Worm (Caenorhabditis elegans): ENCODE data around the gene frm-10.

Gene frm-10

DNA sequence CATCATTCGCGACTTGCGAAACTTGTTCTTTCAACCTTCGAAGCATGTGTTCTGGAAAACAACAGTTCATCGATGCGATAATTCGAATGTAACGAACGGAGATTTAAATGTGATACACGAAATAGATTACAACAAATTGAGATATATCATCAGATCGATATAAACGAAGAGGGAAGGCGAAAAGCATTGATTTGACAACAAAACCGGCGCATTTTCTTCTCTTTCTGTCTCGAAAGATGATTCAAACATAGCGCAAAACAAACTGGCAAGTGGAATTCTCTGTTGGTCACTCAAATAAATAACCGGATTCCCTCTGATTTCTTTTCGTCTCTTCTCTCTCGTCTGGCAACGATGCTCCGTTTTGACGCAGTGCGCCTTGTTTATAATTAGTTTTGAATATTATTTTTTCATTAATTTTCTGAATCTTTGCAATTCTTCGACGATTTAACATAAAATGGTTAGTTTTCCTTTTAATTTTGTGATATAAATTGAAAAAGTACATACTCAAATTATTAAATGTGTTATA lies 34.4 kb downstream of the frm-10 start, which contains the start of the genes eea-1 and gut-2 (continued):
- TF ChIP-seq madf-2 (tag; optimal IDR thresholded peaks at IDR 0.05) (no peak), ceh-24 (tag; optimal IDR thresholded peaks at IDR 0.05) (no peak)

DNA sequence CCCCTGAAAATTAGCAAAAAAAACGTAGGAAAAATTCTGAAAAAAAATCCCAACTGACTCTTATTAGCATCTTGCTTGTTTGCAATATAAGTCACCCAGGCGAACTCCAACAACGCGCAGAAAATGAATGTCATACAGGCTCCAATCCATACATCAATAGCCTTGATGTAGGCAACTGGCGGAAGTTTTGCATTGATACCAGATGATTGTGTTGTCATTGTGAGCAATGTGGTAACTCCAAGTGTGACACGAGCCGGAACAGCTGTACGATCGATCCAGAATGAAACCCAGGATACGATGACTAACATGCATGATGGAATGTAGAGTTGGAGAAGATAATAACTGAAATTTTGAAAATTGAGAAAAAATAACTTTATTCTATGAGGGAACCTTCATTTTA lies 36.2 kb downstream of the frm-10 start:
- TF ChIP-seq ahr-1 (tag; optimal IDR thresholded peaks at IDR 0.05), result no peak
- no peak for TF ChIP-seq sdc-2 (tag; optimal IDR thresholded peaks at IDR 0.05)
- no peak for TF ChIP-seq unc-86 (tag; optimal IDR thresholded peaks at IDR 0.05)
- TF ChIP-seq hlh-8 (tag; optimal IDR thresholded peaks at IDR 0.05), result no peak
- TF ChIP-seq sox-4 (tag; optimal IDR thresholded peaks at IDR 0.05), result no peak
- no peak for TF ChIP-seq dve-1 (tag; optimal IDR thresholded peaks at IDR 0.05)
- no peak for TF ChIP-seq zip-5 (tag; optimal IDR thresholded peaks at IDR 0.05)
- TF ChIP-seq K02D7.2 (tag; optimal IDR thresholded peaks at IDR 0.05), result no peak
- TF ChIP-seq ceh-30 (tag; optimal IDR thresholded peaks at IDR 0.05), result no peak
- TF ChIP-seq pros-1 (tag; optimal IDR thresholded peaks at IDR 0.05), result no peak
- TF ChIP-seq madf-2 (tag; optimal IDR thresholded peaks at IDR 0.05), result no peak
- TF ChIP-seq mec-3 (tag; optimal IDR thresholded peaks at IDR 0.05; ENCODE audit: borderline replicate concordance), result no peak
- no peak for TF ChIP-seq Y22D7AL.16 (tag; optimal IDR thresholded peaks at IDR 0.05)
- TF ChIP-seq pha-2 (tag; optimal IDR thresholded peaks at IDR 0.05), result no peak
- TF ChIP-seq ztf-16 (tag; optimal IDR thresholded peaks at IDR 0.05), result no peak
- TF ChIP-seq tbx-2 (tag; optimal IDR thresholded peaks at IDR 0.05), result no peak

DNA sequence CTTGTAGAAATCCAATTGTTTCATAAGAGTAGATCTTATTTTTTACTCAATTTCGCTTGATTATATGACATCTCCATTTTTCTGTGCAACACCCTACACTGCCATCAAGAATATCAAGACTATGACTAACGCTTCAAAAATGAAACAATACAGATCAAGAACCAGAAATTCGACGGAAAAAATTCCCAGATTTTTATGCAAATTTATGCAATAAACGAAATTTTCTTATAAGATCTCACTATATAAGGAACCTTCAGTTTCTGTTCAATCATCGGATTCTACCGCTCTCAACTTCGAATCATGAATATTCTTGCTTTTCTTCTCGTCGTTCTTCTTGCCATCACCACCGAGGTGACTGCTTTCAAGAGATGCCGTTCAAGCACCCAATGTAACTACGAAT lies 43.3 kb downstream of the frm-10 start, which contains the start of gene R11G10.4:
Gene R11G10.4 (plus strand): TSS at position 301 of the 400 bp plus-strand sequence.
- TF ChIP-seq ceh-9 (tag; optimal IDR thresholded peaks at IDR 0.05) (no peak), C38D4.7 (GFP tag; optimal IDR thresholded peaks at IDR 0.05) (no peak), elt-4 (tag; optimal IDR thresholded peaks at IDR 0.05) (no peak), odd-2 (tag; optimal IDR thresholded peaks at IDR 0.05) (no peak), pag-3 (tag; optimal IDR thresholded peaks at IDR 0.05; ENCODE audit: borderline replicate concordance) (no peak), pha-2 (tag; optimal IDR thresholded peaks at IDR 0.05) (no peak), lin-11 (tag; optimal IDR thresholded peaks at IDR 0.05) (no peak), K09A11.1 (tag; optimal IDR thresholded peaks at IDR 0.05; ENCODE audit: insufficient read depth) (no peak)

ce11 chrV:13511618-13512017 lies 48.6 kb downstream of the frm-10 start, which contains the start of gene avr-15:
Gene avr-15 (minus strand): TSS chrV:13511718.
- TF ChIP-seq pros-1 (tag; optimal IDR thresholded peaks at IDR 0.05) (no peak), lin-11 (tag; optimal IDR thresholded peaks at IDR 0.05) (no peak), ahr-1 (tag; optimal IDR thresholded peaks at IDR 0.05) (no peak), nhr-11 (tag; optimal IDR thresholded peaks at IDR 0.05) (no peak), sox-4 (tag; optimal IDR thresholded peaks at IDR 0.05) (no peak)

DNA sequence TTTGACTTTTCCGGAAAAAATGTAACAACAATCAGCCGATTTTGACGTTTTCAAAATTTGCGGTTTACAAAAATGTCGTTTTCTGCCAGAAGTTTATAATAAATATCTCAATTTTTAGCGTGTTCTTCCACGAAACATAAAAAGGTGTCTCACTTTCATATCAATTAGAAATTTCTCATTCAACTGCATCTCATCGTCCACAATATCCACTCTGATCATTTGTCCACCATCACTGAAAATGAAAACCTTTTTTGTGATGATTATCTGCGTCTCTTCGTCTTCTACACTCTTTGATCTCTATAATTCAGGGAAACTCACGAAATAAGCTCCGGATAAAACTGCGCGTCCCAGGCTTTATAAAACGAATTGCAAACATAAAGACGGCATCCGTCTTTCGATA lies 49.5 kb downstream of the frm-10 start:
- no peak for TF ChIP-seq lin-11 (tag; optimal IDR thresholded peaks at IDR 0.05)
- TF ChIP-seq K02D7.2 (tag; optimal IDR thresholded peaks at IDR 0.05), result no peak
- no peak for TF ChIP-seq ahr-1 (tag; optimal IDR thresholded peaks at IDR 0.05)
- no peak for TF ChIP-seq eyg-1 (tag; optimal IDR thresholded peaks at IDR 0.05)
- TF ChIP-seq ets-4 (tag; optimal IDR thresholded peaks at IDR 0.05), result no peak
- no peak for TF ChIP-seq zip-5 (tag; optimal IDR thresholded peaks at IDR 0.05)
- no peak for TF ChIP-seq pros-1 (tag; optimal IDR thresholded peaks at IDR 0.05)
- no peak for TF ChIP-seq Y22D7AL.16 (tag; optimal IDR thresholded peaks at IDR 0.05)
- no peak for TF ChIP-seq ceh-31 (tag; optimal IDR thresholded peaks at IDR 0.05)
- no peak for TF ChIP-seq ref-2 (tag; optimal IDR thresholded peaks at IDR 0.05)
- TF ChIP-seq dmd-4 (tag; optimal IDR thresholded peaks at IDR 0.05; ENCODE audit: borderline replicate concordance), result no peak

DNA sequence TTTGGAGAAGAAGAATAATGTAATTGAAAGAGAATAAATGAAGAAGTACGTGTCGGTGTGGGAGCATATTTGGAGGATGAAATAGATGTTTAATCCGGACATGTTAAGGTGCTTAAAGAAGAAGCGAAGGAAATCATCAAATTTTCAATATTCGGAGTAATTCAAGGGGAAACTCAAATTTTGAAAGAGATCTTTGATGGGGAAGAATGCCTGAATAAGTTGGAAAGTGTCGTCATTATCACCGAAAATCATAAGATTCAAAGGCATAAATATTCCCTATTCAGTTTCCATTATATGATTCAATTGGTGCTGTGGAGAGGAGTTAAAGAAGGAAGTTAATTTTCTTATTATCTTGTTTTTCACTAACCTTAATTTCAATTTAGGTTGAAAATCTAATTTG lies 52.1 kb downstream of the frm-10 start, which contains the start of gene semi-1:
Gene semi-1 (minus strand): TSS at position 101 of the 400 bp plus-strand sequence.
- TF ChIP-seq nfya-1 (tag; optimal IDR thresholded peaks at IDR 0.05) (no peak), gmeb-2 (tag; optimal IDR thresholded peaks at IDR 0.05) (no peak), rnt-1 (tag; optimal IDR thresholded peaks at IDR 0.05) (no peak), lim-6 (tag; optimal IDR thresholded peaks at IDR 0.05) (no peak), K02D7.2 (tag; optimal IDR thresholded peaks at IDR 0.05) (no peak), pag-3 (tag; optimal IDR thresholded peaks at IDR 0.05; ENCODE audit: borderline replicate concordance) (no peak), hlh-13 (GFP tag; optimal IDR thresholded peaks at IDR 0.05) (no peak), pax-1 (tag; optimal IDR thresholded peaks at IDR 0.05) (no peak), pat-9 (tag; optimal IDR thresholded peaks at IDR 0.05) (no peak), dmd-4 (tag; optimal IDR thresholded peaks at IDR 0.05; ENCODE audit: borderline replicate concordance) (no peak), ceh-24 (tag; optimal IDR thresholded peaks at IDR 0.05) (no peak), dve-1 (tag; optimal IDR thresholded peaks at IDR 0.05) (no peak), odd-2 (tag; optimal IDR thresholded peaks at IDR 0.05) (no peak), hlh-30 (tag; optimal IDR thresholded peaks at IDR 0.05; ENCODE audit: insufficient read depth) (no peak), hlh-15 (tag; optimal IDR thresholded peaks at IDR 0.05) (no peak), T23F11.4 (GFP tag; optimal IDR thresholded peaks at IDR 0.05) (no peak), K09A11.1 (tag; optimal IDR thresholded peaks at IDR 0.05; ENCODE audit: insufficient read depth) (no peak), ceh-9 (tag; optimal IDR thresholded peaks at IDR 0.05) (no peak), ceh-31 (tag; optimal IDR thresholded peaks at IDR 0.05) (no peak), unc-42 (tag; optimal IDR thresholded peaks at IDR 0.05) (no peak)
